Worm (Caenorhabditis elegans): ENCODE results near the gene hda-1.

The hda-1 gene

ce11 chrV:14482728-14483210, 42.4 kb upstream of the hda-1 start, which contains the start of gene R02D5.3:
R02D5.3 (plus strand) TSS chrV:14483160.
- TF ChIP-seq mdl-1 (tag; optimal IDR thresholded peaks at IDR 0.05): no peak
- no peak for TF ChIP-seq nhr-77 (tag; optimal IDR thresholded peaks at IDR 0.05)
- TF ChIP-seq lin-39 (tag; optimal IDR thresholded peaks at IDR 0.05): no peak
- TF ChIP-seq tbx-2 (tag; optimal IDR thresholded peaks at IDR 0.05): no peak
- TF ChIP-seq pha-4 (tag; optimal IDR thresholded peaks at IDR 0.05): peak; percentile 36
- no peak for TF ChIP-seq R02D3.7 (tag; optimal IDR thresholded peaks at IDR 0.05)
- no peak for TF ChIP-seq skn-1 (tag; optimal IDR thresholded peaks at IDR 0.05)
- TF ChIP-seq pqm-1 (tag; optimal IDR thresholded peaks at IDR 0.05): peak; percentile 64
- TF ChIP-seq elt-2 (tag; optimal IDR thresholded peaks at IDR 0.05): peak; percentile 64
- TF ChIP-seq lsy-12 (tag; optimal IDR thresholded peaks at IDR 0.05): no peak
- TF ChIP-seq sea-2 (GFP tag; optimal IDR thresholded peaks at IDR 0.05): no peak

ce11 chrV:14484582-14484981, 40.6 kb upstream of the hda-1 start, which contains the start of gene R02D5.4:
R02D5.4 (minus strand) TSS chrV:14484682.
- TF ChIP-seq jun-1 (tag; optimal IDR thresholded peaks at IDR 0.05) (no peak), nhr-25 (tag; optimal IDR thresholded peaks at IDR 0.05) (no peak), ztf-4 (tag; optimal IDR thresholded peaks at IDR 0.05) (no peak)

ce11 chrV:14491097-14491496, 34.1 kb upstream of the hda-1 start:
- no peak for TF ChIP-seq snpc-4 (tag; optimal IDR thresholded peaks at IDR 0.05)
- TF ChIP-seq lsy-12 (tag; optimal IDR thresholded peaks at IDR 0.05): no peak
- no peak for TF ChIP-seq nhr-237 (tag; optimal IDR thresholded peaks at IDR 0.05)
- TF ChIP-seq daf-12 (tag; optimal IDR thresholded peaks at IDR 0.05): no peak
- no peak for TF ChIP-seq nhr-11 (tag; optimal IDR thresholded peaks at IDR 0.05)
- no peak for TF ChIP-seq nhr-76 (tag; optimal IDR thresholded peaks at IDR 0.05)
- TF ChIP-seq ama-1 (optimal IDR thresholded peaks at IDR 0.05): no peak
- no peak for TF ChIP-seq hmg-11 (tag; optimal IDR thresholded peaks at IDR 0.05)
- TF ChIP-seq ceh-82 (tag; optimal IDR thresholded peaks at IDR 0.05): no peak
- no peak for TF ChIP-seq ZK546.5 (tag; optimal IDR thresholded peaks at IDR 0.05)
- no peak for TF ChIP-seq fkh-10 (GFP tag; optimal IDR thresholded peaks at IDR 0.05)
- no peak for TF ChIP-seq nhr-23 (tag; optimal IDR thresholded peaks at IDR 0.05)
- no peak for TF ChIP-seq nhr-28 (tag; optimal IDR thresholded peaks at IDR 0.05)
- no peak for TF ChIP-seq jun-1 (tag; optimal IDR thresholded peaks at IDR 0.05)
- no peak for TF ChIP-seq aly-2 (tag; optimal IDR thresholded peaks at IDR 0.05)
- TF ChIP-seq nhr-25 (tag; optimal IDR thresholded peaks at IDR 0.05): no peak
- no peak for TF ChIP-seq nhr-77 (tag; optimal IDR thresholded peaks at IDR 0.05)
- no peak for TF ChIP-seq fos-1 (tag; optimal IDR thresholded peaks at IDR 0.05)

ce11 chrV:14493665-14494064, 31.5 kb upstream of the hda-1 start:
- TF ChIP-seq nfya-1 (tag; optimal IDR thresholded peaks at IDR 0.05; ENCODE audit: insufficient read depth) (peak; percentile 78), ceh-9 (tag; optimal IDR thresholded peaks at IDR 0.05) (no peak)

- no peak for TF ChIP-seq lin-39 (tag; optimal IDR thresholded peaks at IDR 0.05)
- no peak for TF ChIP-seq elt-1 (tag; optimal IDR thresholded peaks at IDR 0.05)
- TF ChIP-seq ztf-11 (tag; optimal IDR thresholded peaks at IDR 0.05): no peak
- no peak for TF ChIP-seq ztf-4 (tag; optimal IDR thresholded peaks at IDR 0.05)
- TF ChIP-seq ceh-28 (tag; optimal IDR thresholded peaks at IDR 0.05): no peak
- TF ChIP-seq ceh-9 (tag; optimal IDR thresholded peaks at IDR 0.05): no peak
- TF ChIP-seq elt-3 (tag; optimal IDR thresholded peaks at IDR 0.05): no peak
- no peak for TF ChIP-seq pha-4 (tag; optimal IDR thresholded peaks at IDR 0.05)
- TF ChIP-seq fkh-10 (GFP tag; optimal IDR thresholded peaks at IDR 0.05): no peak
Observed at ce11 chrV:14495493-14495892, 29.7 kb upstream of the hda-1 start.

ce11 chrV:14496446-14496845, 28.7 kb upstream of the hda-1 start:
- TF ChIP-seq fkh-2 (tag; optimal IDR thresholded peaks at IDR 0.05): no peak
- peak; percentile 18 for TF ChIP-seq pha-4 (tag; optimal IDR thresholded peaks at IDR 0.05)

All from whole organism, L3 larva.